Worm (Caenorhabditis elegans) whole organism, young adult: ENCODE results near the gene sahd-1.
"Not testable (repeated sequence)": the region's sequence is repeated elsewhere in the genome, so short reads cannot be mapped to it uniquely, and the experiment has no call there.

Experiments
- B0035.1 ChIP-seq: sonication (generic microtip); optimal IDR thresholded peaks from 2 replicates; lab custom pipeline; 2016; ENCODE audit warnings: missing genetic modification characterization, mild to moderate bottlenecking, missing compliant biosample characterization, missing genotype, missing genetic modification reagents
- C17E4.6 ChIP-seq: fragments of 200-800 bp; sonication (Bioruptor generic); IDR thresholded peaks from 2 replicates; pipeline ENCODE4 v1.3.6; 2022; ENCODE audit warnings: missing genetic modification reagents, missing genetic modification characterization, missing compliant biosample characterization
- F22D6.2 ChIP-seq: sonication (generic microtip); optimal IDR thresholded peaks from 2 replicates; lab custom pipeline; 2016; ENCODE audit warnings: mild to moderate bottlenecking, missing genetic modification characterization, missing compliant biosample characterization
- F49E8.2 ChIP-seq: sonication (generic microtip); optimal IDR thresholded peaks from 3 replicates; lab custom pipeline; 2017; ENCODE audit warnings: missing genetic modification characterization, mild to moderate bottlenecking, missing compliant biosample characterization, antibody characterized with exemption, moderate library complexity; ENCODE audit not compliant: insufficient read depth
- F52B5.7 ChIP-seq: sonication (generic microtip); optimal IDR thresholded peaks from 2 replicates; lab custom pipeline; 2016; ENCODE audit warnings: mild to moderate bottlenecking, missing genetic modification characterization, missing compliant biosample characterization
- F57C9.4 ChIP-seq: sonication (generic microtip); optimal IDR thresholded peaks from 2 replicates; lab custom pipeline; 2017; ENCODE audit warnings: mild to moderate bottlenecking, missing genetic modification characterization, missing compliant biosample characterization
- attf-3 ChIP-seq: fragments of 200-800 bp; sonication (Bioruptor generic); conservative IDR thresholded peaks from 2 replicates; pipeline ENCODE4 v1.3.6; 2022; ENCODE audit warnings: missing genetic modification reagents, missing genetic modification characterization, missing compliant biosample characterization
- attf-5 ChIP-seq: fragments of 200-800 bp; sonication (Bioruptor generic); optimal IDR thresholded peaks from 2 replicates; lab custom pipeline; 2018; ENCODE audit warnings: mild to moderate bottlenecking, missing genetic modification characterization, missing compliant biosample characterization
- bed-1 ChIP-seq: fragments of 200-800 bp; sonication (Bioruptor generic); IDR thresholded peaks from 2 replicates; pipeline ENCODE4 v1.3.6; 2022; ENCODE audit warnings: missing genetic modification reagents, missing genetic modification characterization, missing compliant biosample characterization
- dpl-1 ChIP-seq: fragments of 150-350 bp; optimal IDR thresholded peaks from 2 replicates; lab custom pipeline; 2014; ENCODE audit warnings: missing biosample characterization, missing genetic modification reagents, missing genetic modification characterization
- efl-1 ChIP-seq: fragments of 150-350 bp; optimal IDR thresholded peaks from 2 replicates; lab custom pipeline; 2014; ENCODE audit warnings: missing biosample characterization, missing genetic modification reagents, missing genetic modification characterization
- egrh-3 ChIP-seq: fragments of 200-800 bp; sonication (Bioruptor generic); IDR thresholded peaks from 2 replicates; pipeline ENCODE4 v1.3.6; 2022; ENCODE audit warnings: missing genetic modification reagents, missing genetic modification characterization, missing compliant biosample characterization
- ets-4 ChIP-seq: fragments of 200-800 bp; sonication (Bioruptor generic); optimal IDR thresholded peaks from 2 replicates; lab custom pipeline; 2018; ENCODE audit warnings: mild to moderate bottlenecking, missing genetic modification characterization, missing compliant biosample characterization
- fkh-3 ChIP-seq: sonication (generic microtip); optimal IDR thresholded peaks from 2 replicates; lab custom pipeline; 2016; ENCODE audit warnings: mild to moderate bottlenecking, missing genetic modification characterization, missing compliant biosample characterization
- gei-17 ChIP-seq: fragments of 200-800 bp; sonication (Bioruptor generic); optimal IDR thresholded peaks from 2 replicates; lab custom pipeline; 2018; ENCODE audit warnings: mild to moderate bottlenecking, missing genetic modification characterization, missing compliant biosample characterization
- him-1 ChIP-seq: sonication (generic microtip); optimal IDR thresholded peaks from 2 replicates; lab custom pipeline; 2016; ENCODE audit warnings: missing genotype, missing genetic modification reagents, missing genetic modification characterization, missing compliant biosample characterization
- hlh-26 ChIP-seq: fragments of 200-800 bp; sonication (Bioruptor generic); conservative IDR thresholded peaks from 2 replicates; pipeline ENCODE4 v1.3.6; 2022; ENCODE audit warnings: missing genetic modification reagents, missing genetic modification characterization, missing compliant biosample characterization
- hrde-1 ChIP-seq: sonication (generic microtip); optimal IDR thresholded peaks from 2 replicates; lab custom pipeline; 2016; ENCODE audit warnings: missing genetic modification characterization, mild to moderate bottlenecking, missing compliant biosample characterization, moderate library complexity, missing genotype, missing genetic modification reagents, borderline replicate concordance
- hsf-1 ChIP-seq: fragments of 200-800 bp; sonication (Bioruptor generic); IDR thresholded peaks from 2 replicates; pipeline ENCODE4 v1.3.6; 2022; ENCODE audit warnings: missing genetic modification reagents, missing genetic modification characterization, missing compliant biosample characterization
- lin-26 ChIP-seq: fragments of 200-800 bp; sonication (Bioruptor generic); IDR thresholded peaks from 2 replicates; pipeline ENCODE4 v1.3.6; 2022; ENCODE audit warnings: missing genetic modification reagents, missing genetic modification characterization, missing compliant biosample characterization
- lir-1 ChIP-seq: fragments of 200-800 bp; sonication (Bioruptor generic); conservative IDR thresholded peaks from 2 replicates; pipeline ENCODE4 v1.3.6; 2022; ENCODE audit warnings: missing genetic modification reagents, missing genetic modification characterization, missing compliant biosample characterization
- lsy-27 ChIP-seq: sonication (generic microtip); optimal IDR thresholded peaks from 2 replicates; lab custom pipeline; 2017; ENCODE audit warnings: missing genetic modification characterization, mild to moderate bottlenecking, missing compliant biosample characterization, antibody characterized with exemption, missing genotype, borderline replicate concordance; ENCODE audit not compliant: insufficient read depth
- madf-6 ChIP-seq: fragments of 200-800 bp; sonication (Bioruptor generic); IDR thresholded peaks from 2 replicates; pipeline ENCODE4 v1.3.6; 2022; ENCODE audit warnings: missing genetic modification reagents, missing genetic modification characterization, missing compliant biosample characterization
- madf-8 ChIP-seq: fragments of 200-800 bp; sonication (Bioruptor generic); conservative IDR thresholded peaks from 2 replicates; pipeline ENCODE4 v1.3.6; 2022; ENCODE audit warnings: missing genetic modification reagents, missing genetic modification characterization, missing compliant biosample characterization
- mcd-1 ChIP-seq: fragments of 200-800 bp; sonication (Bioruptor generic); IDR thresholded peaks from 2 replicates; pipeline ENCODE4 v1.3.6; 2022; ENCODE audit warnings: missing genetic modification reagents, missing genetic modification characterization, missing compliant biosample characterization
- nfya-1 ChIP-seq: sonication (generic microtip); optimal IDR thresholded peaks from 2 replicates; lab custom pipeline; 2017; ENCODE audit warnings: antibody characterized with exemption, missing compliant biosample characterization, missing genetic modification characterization, borderline replicate concordance; ENCODE audit not compliant: insufficient read depth
- nfya-2 ChIP-seq: fragments of 200-800 bp; sonication (Bioruptor generic); IDR thresholded peaks from 2 replicates; pipeline ENCODE4 v1.3.6; 2022; ENCODE audit warnings: missing genetic modification reagents, missing genetic modification characterization, missing compliant biosample characterization
- nhr-179 ChIP-seq: sonication (generic microtip); optimal IDR thresholded peaks from 2 replicates; lab custom pipeline; 2016; ENCODE audit warnings: mild to moderate bottlenecking, missing genetic modification characterization, missing compliant biosample characterization
- nhr-90 ChIP-seq: sonication (generic microtip); optimal IDR thresholded peaks from 2 replicates; lab custom pipeline; 2016; ENCODE audit warnings: missing genotype, mild to moderate bottlenecking, missing genetic modification characterization, missing compliant biosample characterization
- pbrm-1 ChIP-seq: fragments of 200-800 bp; sonication (Bioruptor generic); IDR thresholded peaks from 2 replicates; pipeline ENCODE4 v1.3.6; 2022; ENCODE audit warnings: missing genetic modification reagents, missing genetic modification characterization, missing compliant biosample characterization
- rcor-1 ChIP-seq: fragments of 200-800 bp; sonication (Bioruptor generic); IDR thresholded peaks from 2 replicates; pipeline ENCODE4 v1.3.6; 2022; ENCODE audit warnings: missing genetic modification reagents, missing genetic modification characterization, missing compliant biosample characterization
- sea-2 ChIP-seq: fragments of 200-800 bp; sonication (Bioruptor generic); IDR thresholded peaks from 2 replicates; pipeline ENCODE4 v1.3.6; 2022; ENCODE audit warnings: missing genetic modification characterization, missing compliant biosample characterization
- snpc-4 ChIP-seq, 5 experiments: fragments of 150-350 bp in 1 of 5; sonication (generic microtip) in 4 of 5; optimal IDR thresholded peaks; 2 replicates each; lab custom pipeline; 2014 to 2018; ENCODE audit warnings: missing genetic modification characterization in 5 of 5, missing biosample characterization in 3 of 5, antibody characterized with exemption in 2 of 5, mild to moderate bottlenecking in 2 of 5, missing compliant biosample characterization in 2 of 5, missing genotype in 2 of 5, moderate library complexity in 2 of 5, missing genetic modification reagents in 1 of 5
- zfh-2 ChIP-seq: fragments of 200-800 bp; sonication (Bioruptor generic); conservative IDR thresholded peaks from 2 replicates; pipeline ENCODE4 v1.3.6; 2022; ENCODE audit warnings: missing genetic modification reagents, missing genetic modification characterization, missing compliant biosample characterization
- zim-3 ChIP-seq: sonication (generic microtip); optimal IDR thresholded peaks from 2 replicates; lab custom pipeline; 2017; ENCODE audit warnings: mild to moderate bottlenecking, missing genetic modification characterization, moderate library complexity, missing compliant biosample characterization
- ztf-18 ChIP-seq: sonication (generic microtip); optimal IDR thresholded peaks from 2 replicates; lab custom pipeline; 2016; ENCODE audit warnings: missing genotype, mild to moderate bottlenecking, missing genetic modification characterization, missing compliant biosample characterization
- ztf-25 ChIP-seq: fragments of 200-800 bp; sonication (Bioruptor generic); IDR thresholded peaks from 2 replicates; pipeline ENCODE4 v1.3.6; 2022; ENCODE audit warnings: missing genetic modification reagents, missing genetic modification characterization, missing compliant biosample characterization
- ztf-3 ChIP-seq: fragments of 200-800 bp; sonication (Bioruptor generic); optimal IDR thresholded peaks from 2 replicates; lab custom pipeline; 2018; ENCODE audit warnings: mild to moderate bottlenecking, missing genetic modification characterization, missing compliant biosample characterization

The sahd-1 gene

DNA sequence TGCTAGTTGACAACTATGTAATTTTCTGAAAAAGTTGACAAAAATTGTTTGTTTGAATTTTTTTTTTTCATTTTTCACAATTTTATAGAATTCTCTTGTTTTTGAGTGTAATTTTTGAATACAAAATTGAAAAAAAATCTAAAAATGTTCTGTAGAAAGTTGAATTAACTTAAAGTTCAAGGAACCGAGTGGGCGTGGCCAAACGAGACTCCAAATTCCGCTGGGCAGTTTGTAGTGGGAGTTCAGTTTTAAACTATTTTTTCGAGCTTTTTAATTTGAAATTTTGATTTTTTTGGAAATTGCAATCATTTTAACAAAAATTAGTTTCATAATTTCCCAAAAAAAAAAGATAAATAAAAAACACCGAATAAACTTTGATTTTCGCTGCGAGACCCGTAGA lies 22.3 kb upstream of the sahd-1 start:
- TF ChIP-seq attf-3 (GFP tag; lab: Robert Waterston, UW) (peak; percentile 39; the same call in 1 of the 2 replicates), madf-8 (GFP tag; lab: Robert Waterston, UW) (no peak)

DNA sequence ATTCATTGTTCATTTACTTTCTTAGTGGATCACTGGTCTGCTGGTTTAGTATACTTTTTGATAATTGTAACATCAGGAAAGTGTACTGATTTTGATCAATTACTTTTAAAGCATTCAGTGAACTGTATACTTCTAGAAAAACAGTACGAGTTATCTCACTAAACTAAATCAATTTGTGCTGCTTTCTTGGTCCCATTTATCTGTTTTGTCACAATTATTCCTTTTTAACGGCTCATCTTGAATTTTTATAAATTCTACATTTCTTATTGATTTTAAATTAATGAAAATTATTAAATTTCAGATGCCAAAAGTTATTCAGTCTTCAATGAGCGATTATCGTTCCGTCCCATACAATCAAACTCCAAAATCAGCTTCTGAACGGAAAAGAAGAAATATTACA lies 20.2 kb upstream of the sahd-1 start, which contains the start of gene hlh-25:
Gene hlh-25, plus strand, starts transcription at position 301 of the 400 bp plus-strand sequence.
- not testable (repeated sequence) for TF ChIP-seq bed-1 (GFP tag; lab: Robert Waterston, UW); ets-4 (GFP tag; lab: Kevin White, UChicago); ztf-3 (GFP tag; lab: Kevin White, UChicago)

DNA sequence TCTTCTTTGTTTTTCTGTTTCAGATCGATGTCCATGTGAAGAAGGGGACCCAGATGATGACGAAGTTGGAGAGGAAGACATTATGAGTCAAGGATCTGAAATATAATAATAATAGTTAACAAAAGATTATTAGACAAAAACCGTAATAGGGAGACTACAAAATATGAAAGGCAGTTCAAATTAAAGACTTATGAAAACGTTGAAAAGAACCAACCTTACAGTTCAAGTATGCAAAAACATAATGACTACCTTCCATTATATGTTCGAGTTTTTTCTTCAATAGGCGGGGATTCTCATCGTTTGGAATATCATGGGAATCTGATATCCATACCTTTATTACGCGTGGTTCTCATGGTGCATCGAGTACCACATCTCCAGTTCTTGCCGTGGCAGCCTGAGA lies 18.9 kb upstream of the sahd-1 start, which contains the start of gene hlh-26:
Gene hlh-26, minus strand, starts transcription at position 101 of the 400 bp plus-strand sequence.
- TF ChIP-seq F49E8.2 (no peak), lir-1 (GFP tag; lab: Robert Waterston, UW) (no peak), ztf-25 (no peak), rcor-1 (GFP tag; lab: Robert Waterston, UW) (no peak), hrde-1 (no peak), nhr-90 (tag; lab: Kevin White, UChicago) (no peak), mcd-1 (GFP tag; lab: Robert Waterston, UW) (no peak), nfya-2 (GFP tag; lab: Robert Waterston, UW) (no peak), zfh-2 (GFP tag; lab: Robert Waterston, UW) (no peak), sea-2 (GFP tag; lab: Robert Waterston, UW) (no peak)

DNA sequence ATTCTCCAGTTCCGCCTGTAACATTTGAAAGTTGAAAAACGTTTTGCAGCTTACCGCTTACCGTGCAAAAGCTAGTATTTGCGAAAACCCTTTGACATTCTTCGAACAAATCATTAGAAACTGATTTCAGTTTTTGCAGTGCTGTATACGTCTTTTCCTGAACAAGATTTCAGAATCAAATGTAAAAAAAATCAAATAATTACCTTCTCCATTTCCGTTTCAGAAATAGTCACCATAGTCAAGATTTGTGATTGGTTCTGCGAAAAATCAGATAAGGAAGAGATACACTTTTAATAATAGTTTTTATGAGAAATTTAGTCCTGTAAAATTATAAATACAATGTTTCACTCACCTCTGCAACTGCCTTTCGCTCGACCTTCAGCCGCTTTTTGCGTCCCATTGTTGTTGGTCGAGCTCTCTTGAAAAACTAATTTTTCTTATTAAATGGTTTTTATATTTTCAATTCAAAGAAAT lies 17.1 kb upstream of the sahd-1 start, which contains the start of gene C17C3.9:
Gene C17C3.9, minus strand, starts transcription at position 424 of the 474 bp plus-strand sequence.
- TF ChIP-seq efl-1 (GFP tag; lab: Kevin White, UChicago) (no peak), gei-17 (no peak), nfya-1 (tag; lab: Kevin White, UChicago) (no peak)

DNA sequence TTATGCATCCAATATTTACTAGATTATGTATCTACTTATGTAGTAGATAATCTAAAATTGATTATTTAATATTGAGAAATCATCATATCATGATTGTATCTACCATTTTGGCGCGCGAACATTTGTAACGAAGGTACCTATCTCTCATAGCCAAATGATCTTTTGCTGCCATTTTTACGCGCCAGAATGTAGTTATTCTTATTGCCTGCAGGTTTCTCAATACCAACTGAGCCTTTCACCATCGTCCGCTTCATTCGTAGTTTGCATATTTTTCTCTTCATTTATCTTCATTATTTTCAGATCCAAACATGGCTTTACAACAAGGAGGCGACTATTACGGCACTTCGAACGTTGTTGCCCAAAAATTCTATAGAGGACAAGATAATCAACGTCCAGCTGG lies 13.1 kb upstream of the sahd-1 start, which contains the start of gene ZK177.1:
Gene ZK177.1, plus strand, starts transcription at position 301 of the 400 bp plus-strand sequence.
- TF ChIP-seq him-1, result no peak
- TF ChIP-seq efl-1 (GFP tag; lab: Kevin White, UChicago), result peak; percentile 13
- TF ChIP-seq lsy-27 (tag; lab: Kevin White, UChicago), result no peak
- TF ChIP-seq fkh-3 (tag; lab: Kevin White, UChicago), result no peak
- no peak for TF ChIP-seq madf-6 (GFP tag; lab: Robert Waterston, UW)
- no peak for TF ChIP-seq nhr-90 (tag; lab: Kevin White, UChicago)
- TF ChIP-seq egrh-3 (GFP tag; lab: Robert Waterston, UW), result no peak
- no peak for TF ChIP-seq F22D6.2 (tag; lab: Kevin White, UChicago)

DNA sequence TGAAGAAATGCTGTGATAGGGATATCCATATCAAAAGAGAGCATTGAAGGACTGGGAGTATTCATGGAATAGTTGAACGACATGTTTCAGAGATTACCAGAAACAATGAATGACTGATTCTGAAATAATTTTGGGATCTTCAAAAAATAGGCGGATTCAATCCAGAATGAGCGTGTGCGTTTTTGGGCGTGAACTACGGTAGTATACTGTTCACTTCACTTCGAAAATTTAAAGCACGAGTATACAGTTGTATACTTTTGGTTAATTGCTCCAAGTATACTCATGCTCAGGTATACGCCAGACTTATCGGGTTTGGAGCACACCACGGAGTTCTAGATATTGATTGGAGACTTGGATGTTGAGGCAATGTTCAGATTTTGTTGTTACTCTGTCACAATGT lies 10.6 kb upstream of the sahd-1 start, which contains the start of gene tbx-35:
Gene tbx-35, minus strand, starts transcription at position 101 of the 400 bp plus-strand sequence.
- no peak for TF ChIP-seq zim-3 (tag; lab: Kevin White, UChicago)
- no peak for TF ChIP-seq snpc-4 (GFP tag; optimal IDR thresholded peaks at IDR 0.05; lab: Kevin White, UChicago)
- no peak for TF ChIP-seq snpc-4 (tag; optimal IDR thresholded peaks at IDR 0.05; lab: Kevin White, UChicago)
- no peak for TF ChIP-seq F57C9.4 (tag; lab: Kevin White, UChicago)
- TF ChIP-seq B0035.1 (tag; lab: Kevin White, UChicago), result no peak
- TF ChIP-seq nhr-179 (tag; lab: Kevin White, UChicago), result no peak
- no peak for TF ChIP-seq attf-5 (GFP tag; lab: Kevin White, UChicago)
- no peak for TF ChIP-seq dpl-1
- no peak for TF ChIP-seq hrde-1
- no peak for TF ChIP-seq C17E4.6
- TF ChIP-seq pbrm-1 (GFP tag; lab: Robert Waterston, UW), result no peak
- no peak for TF ChIP-seq lin-26 (GFP tag; lab: Robert Waterston, UW)
- TF ChIP-seq hlh-26 (GFP tag; lab: Robert Waterston, UW), result no peak
- no peak for TF ChIP-seq madf-6 (GFP tag; lab: Robert Waterston, UW)
- TF ChIP-seq hsf-1 (GFP tag; lab: Robert Waterston, UW), result no peak
- no peak for TF ChIP-seq ztf-18
- no peak for TF ChIP-seq F52B5.7 (tag; lab: Kevin White, UChicago)
